Worm (Caenorhabditis elegans) whole organism, L2 larva: ENCODE data around the gene msp-79.

ENCODE experiments used
- ama-1 ChIP-seq: fragments of 150-350 bp; optimal IDR thresholded peaks from 2 replicates; lab custom pipeline; 2018; ENCODE audit warnings: inconsistent platforms
- dmd-4 ChIP-seq: sonication (generic microtip); optimal IDR thresholded peaks from 2 replicates; lab custom pipeline; 2017; ENCODE audit warnings: missing biosample characterization, missing genetic modification characterization
- elt-3 ChIP-seq: sonication (generic microtip); optimal IDR thresholded peaks from 2 replicates; lab custom pipeline; 2017; ENCODE audit warnings: missing biosample characterization, missing genetic modification characterization
- fos-1 ChIP-seq: fragments of 150-350 bp; optimal IDR thresholded peaks from 2 replicates; lab custom pipeline; 2014; ENCODE audit warnings: missing biosample characterization, missing genetic modification characterization
- lin-13 ChIP-seq: fragments of 150-350 bp; optimal IDR thresholded peaks from 2 replicates; lab custom pipeline; 2014; ENCODE audit warnings: missing biosample characterization, missing genetic modification reagents, missing genetic modification characterization
- lin-39 ChIP-seq: fragments of 150-350 bp; optimal IDR thresholded peaks from 2 replicates; lab custom pipeline; 2014; ENCODE audit warnings: missing biosample characterization, missing genetic modification reagents, missing genetic modification characterization
- lsy-2 ChIP-seq, 2 experiments: fragments of 150-350 bp in 1 of 2; sonication (generic microtip) in 1 of 2; optimal IDR thresholded peaks; 2 replicates each; lab custom pipeline; 2014 to 2017; ENCODE audit warnings: missing biosample characterization in 2 of 2, missing genetic modification characterization in 2 of 2
- nhr-11 ChIP-seq: fragments of 150-350 bp; optimal IDR thresholded peaks from 2 replicates; lab custom pipeline; 2014; ENCODE audit warnings: missing biosample characterization, missing genetic modification characterization
- nhr-25 ChIP-seq: fragments of 150-350 bp; sonication (generic microtip); optimal IDR thresholded peaks from 3 replicates; lab custom pipeline; 2014; ENCODE audit warnings: missing biosample characterization, missing genetic modification characterization
- snpc-4 ChIP-seq: fragments of 150-350 bp; optimal IDR thresholded peaks from 2 replicates; lab custom pipeline; 2014; ENCODE audit warnings: missing biosample characterization, missing genetic modification characterization
- unc-62 ChIP-seq: fragments of 150-350 bp; optimal IDR thresholded peaks from 2 replicates; lab custom pipeline; 2014; ENCODE audit warnings: missing biosample characterization, missing genetic modification reagents, missing genetic modification characterization
- ztf-11 ChIP-seq: sonication (generic microtip); optimal IDR thresholded peaks from 2 replicates; lab custom pipeline; 2017; ENCODE audit warnings: missing biosample characterization, missing genetic modification characterization

DNA sequence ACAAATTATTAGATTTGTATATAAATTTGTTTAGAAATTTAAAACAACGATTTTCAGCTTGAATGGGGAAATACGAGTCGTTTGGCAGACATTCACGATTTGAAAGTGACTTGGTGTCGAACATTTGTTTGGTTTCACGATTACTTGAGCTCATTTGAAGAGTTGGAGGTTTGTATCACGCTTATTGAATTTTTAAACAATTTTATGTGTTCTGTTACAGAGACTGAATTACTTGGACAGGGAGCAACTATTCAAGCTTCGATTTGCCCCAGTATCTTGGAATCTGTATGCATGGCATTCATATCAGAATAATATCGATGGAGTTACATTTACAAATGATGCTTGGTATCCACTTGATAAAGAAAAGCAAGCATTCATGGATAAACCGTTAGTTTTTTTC, 39.7 kb downstream of the msp-79 start:
- TF ChIP-seq lin-39 (no peak), ztf-11 (tag; lab: Kevin White, UChicago) (no peak), ama-1 (lab: Kevin White, UChicago) (no peak), dmd-4 (tag; lab: Kevin White, UChicago) (no peak), nhr-11 (tag; lab: Kevin White, UChicago) (no peak), unc-62 (GFP tag; lab: Kevin White, UChicago) (no peak), lin-13 (no peak), lsy-2 (tag; optimal IDR thresholded peaks at IDR 0.05; lab: Kevin White, UChicago) (no peak), fos-1 (tag; lab: Kevin White, UChicago) (no peak), elt-3 (tag; lab: Kevin White, UChicago) (no peak), snpc-4 (tag; lab: Kevin White, UChicago) (no peak), nhr-25 (tag; lab: Kevin White, UChicago) (no peak)
